Worm (Caenorhabditis elegans): Measurements from ENCODE around the gene Y81G3A.2.

The Y81G3A.2 gene

DNA sequence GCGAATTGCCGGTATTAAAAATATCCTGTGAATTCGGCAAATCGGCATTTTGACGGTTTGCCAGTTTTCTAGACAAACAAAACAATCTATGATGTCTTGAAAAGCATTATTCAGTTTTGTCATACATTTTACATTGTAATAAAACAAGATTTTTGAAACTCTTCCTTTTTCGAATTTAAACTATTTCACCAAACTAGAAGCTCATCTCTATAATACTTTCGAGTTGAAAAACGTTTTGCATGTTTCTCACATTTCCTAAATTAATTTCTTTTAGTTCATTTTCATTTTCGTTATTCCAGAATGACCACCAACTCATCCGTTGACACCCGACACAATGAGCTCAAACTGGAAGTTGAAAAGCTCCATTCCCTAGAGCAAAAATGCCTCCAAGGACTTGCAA is 48.9 kb downstream of the Y81G3A.2 start, which contains the start of gene F29C12.6:
TSS of gene F29C12.6 (plus strand) at position 301 of the 400 bp plus-strand sequence.
- TF ChIP-seq W03F9.2 (tag; optimal IDR thresholded peaks at IDR 0.05) = no peak
- no peak for TF ChIP-seq dao-5 (tag; optimal IDR thresholded peaks at IDR 0.05)
- TF ChIP-seq him-1 (tag; optimal IDR thresholded peaks at IDR 0.05) = no peak

DNA sequence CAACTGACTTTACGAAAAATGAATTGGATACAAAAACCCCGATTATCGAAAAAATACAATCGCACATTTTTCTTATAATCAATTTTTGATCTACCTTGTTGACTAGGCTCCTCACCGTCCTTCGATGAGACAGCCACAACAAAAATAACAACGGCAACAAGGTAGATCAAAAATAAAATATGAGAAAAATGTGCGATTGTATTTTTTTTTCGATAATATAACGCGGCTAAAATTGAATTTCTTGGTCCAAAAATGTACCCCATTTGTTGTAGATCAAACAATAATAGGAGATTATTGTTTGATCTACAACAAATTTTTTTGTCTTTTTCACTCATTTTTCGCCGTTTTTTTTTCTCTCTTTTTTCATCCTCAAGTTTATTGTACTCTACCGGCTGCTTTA is 49.9 kb downstream of the Y81G3A.2 start:
- no peak for TF ChIP-seq W03F9.2 (tag; optimal IDR thresholded peaks at IDR 0.05)
- no peak for TF ChIP-seq dao-5 (tag; optimal IDR thresholded peaks at IDR 0.05)
- TF ChIP-seq him-1 (tag; optimal IDR thresholded peaks at IDR 0.05) = no peak

All from whole organism, L4/young adult.